Worm (Caenorhabditis elegans): ENCODE measurements around the gene F13E9.15.

DNA sequence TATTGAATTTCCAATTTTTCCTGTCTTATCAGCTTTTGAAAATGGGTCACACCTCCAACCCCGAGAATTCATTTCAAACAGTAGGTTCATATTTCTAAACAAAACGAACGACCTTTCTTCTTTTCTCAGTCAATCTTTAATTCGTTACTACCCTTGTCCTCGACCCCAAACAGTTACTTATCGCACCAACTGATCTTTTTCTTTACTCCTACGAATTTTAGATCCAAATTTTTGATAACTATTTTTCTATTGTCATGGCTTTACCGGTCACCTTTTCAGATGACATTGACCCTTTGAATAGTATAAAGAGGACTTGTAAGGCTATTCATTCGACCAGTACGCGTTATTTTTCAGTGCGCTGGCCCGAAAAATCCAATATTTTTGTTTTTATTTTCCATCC, 26.5 kb upstream of the F13E9.15 start:
- no peak for TF ChIP-seq dpl-1 (GFP tag; optimal IDR thresholded peaks at IDR 0.05)
- no peak for TF ChIP-seq snpc-4 (GFP tag; optimal IDR thresholded peaks at IDR 0.05)
- no peak for TF ChIP-seq snpc-4 (tag; optimal IDR thresholded peaks at IDR 0.05)
- no peak for TF ChIP-seq mcd-1 (GFP tag; IDR thresholded peaks at IDR 0.05)
- TF ChIP-seq hrde-1 (tag; optimal IDR thresholded peaks at IDR 0.05; ENCODE audit: borderline replicate concordance) = no peak
- TF ChIP-seq attf-5 (GFP tag; optimal IDR thresholded peaks at IDR 0.05) = no peak
- no peak for TF ChIP-seq ama-1 (optimal IDR thresholded peaks at IDR 0.05)
- TF ChIP-seq ama-1 (GFP tag; optimal IDR thresholded peaks at IDR 0.05) = no peak
- no peak for TF ChIP-seq ztf-22 (GFP tag; optimal IDR thresholded peaks at IDR 0.05)
- no peak for TF ChIP-seq xnd-1 (tag; optimal IDR thresholded peaks at IDR 0.05)
- TF ChIP-seq atf-7 (tag; optimal IDR thresholded peaks at IDR 0.05) = no peak
- no peak for TF ChIP-seq sea-2 (GFP tag; IDR thresholded peaks at IDR 0.05)
- no peak for TF ChIP-seq ztf-26 (tag; optimal IDR thresholded peaks at IDR 0.05)
- no peak for TF ChIP-seq F55B11.4 (tag; optimal IDR thresholded peaks at IDR 0.05; ENCODE audit: borderline replicate concordance, insufficient read depth)
